Worm (Caenorhabditis elegans): ENCODE measurements around the gene D2007.2.

Gene D2007.2

ce11 chrIII:8148751-8149150, at the start of gene D2007.2:
TSS of gene D2007.2 (plus strand) at chrIII:8148963.
- no peak for TF ChIP-seq med-1 (GFP tag; optimal IDR thresholded peaks at IDR 0.05; ENCODE audit: insufficient read depth)
- TF ChIP-seq ref-1 (GFP tag; conservative IDR thresholded peaks at IDR 0.05): no peak
- no peak for TF ChIP-seq ztf-23 (GFP tag; IDR thresholded peaks at IDR 0.05)
- no peak for TF ChIP-seq tab-1 (GFP tag; IDR thresholded peaks at IDR 0.05)
- TF ChIP-seq flt-1 (GFP tag; IDR thresholded peaks at IDR 0.05): no peak
- no peak for TF ChIP-seq klf-2 (GFP tag; conservative IDR thresholded peaks at IDR 0.05)
- TF ChIP-seq cog-1 (tag; optimal IDR thresholded peaks at IDR 0.05): no peak

ce11 chrIII:8099022-8099421, 49.7 kb upstream of the D2007.2 start, which contains the start of gene K06H7.1:
TSS of gene K06H7.1 (plus strand) at chrIII:8099322.
- TF ChIP-seq tab-1 (GFP tag; IDR thresholded peaks at IDR 0.05) (no peak), flt-1 (GFP tag; IDR thresholded peaks at IDR 0.05) (no peak), ztf-23 (GFP tag; IDR thresholded peaks at IDR 0.05) (no peak), med-1 (GFP tag; optimal IDR thresholded peaks at IDR 0.05; ENCODE audit: insufficient read depth) (no peak), ref-1 (GFP tag; conservative IDR thresholded peaks at IDR 0.05) (no peak), klf-2 (GFP tag; conservative IDR thresholded peaks at IDR 0.05) (no peak), cog-1 (tag; optimal IDR thresholded peaks at IDR 0.05) (no peak), ztf-29 (GFP tag; IDR thresholded peaks at IDR 0.05) (no peak), T22C8.4 (GFP tag; IDR thresholded peaks at IDR 0.05) (no peak)

- no peak for TF ChIP-seq ztf-29 (GFP tag; IDR thresholded peaks at IDR 0.05)
- no peak for TF ChIP-seq med-1 (GFP tag; optimal IDR thresholded peaks at IDR 0.05; ENCODE audit: insufficient read depth)
- no peak for TF ChIP-seq tab-1 (GFP tag; IDR thresholded peaks at IDR 0.05)
These were observed 47.8 kb upstream of the D2007.2 start, which contains the start of gene plk-1 for ce11 chrIII:8100960-8101359. TSS of gene plk-1 (plus strand) at chrIII:8101348.

ce11 chrIII:8105771-8106170, 43.0 kb upstream of the D2007.2 start:
- TF ChIP-seq med-1 (GFP tag; optimal IDR thresholded peaks at IDR 0.05; ENCODE audit: insufficient read depth) (no peak), ztf-23 (GFP tag; IDR thresholded peaks at IDR 0.05) (no peak), T22C8.4 (GFP tag; IDR thresholded peaks at IDR 0.05) (no peak), flt-1 (GFP tag; IDR thresholded peaks at IDR 0.05) (no peak), cog-1 (tag; optimal IDR thresholded peaks at IDR 0.05) (no peak), ref-1 (GFP tag; conservative IDR thresholded peaks at IDR 0.05) (no peak), klf-2 (GFP tag; conservative IDR thresholded peaks at IDR 0.05) (no peak), ztf-29 (GFP tag; IDR thresholded peaks at IDR 0.05) (no peak), tab-1 (GFP tag; IDR thresholded peaks at IDR 0.05) (no peak)

ce11 chrIII:8106476-8106875, 42.3 kb upstream of the D2007.2 start:
- TF ChIP-seq tab-1 (GFP tag; IDR thresholded peaks at IDR 0.05) (peak; percentile 89), ztf-23 (GFP tag; IDR thresholded peaks at IDR 0.05) (peak; percentile 89), ref-1 (GFP tag; conservative IDR thresholded peaks at IDR 0.05) (peak; percentile 73), ztf-29 (GFP tag; IDR thresholded peaks at IDR 0.05) (peak; percentile 86), med-1 (GFP tag; optimal IDR thresholded peaks at IDR 0.05; ENCODE audit: insufficient read depth) (peak; percentile 37), cog-1 (tag; optimal IDR thresholded peaks at IDR 0.05) (peak; percentile 45), flt-1 (GFP tag; IDR thresholded peaks at IDR 0.05) (peak; percentile 92), klf-2 (GFP tag; conservative IDR thresholded peaks at IDR 0.05) (peak; percentile 78), T22C8.4 (GFP tag; IDR thresholded peaks at IDR 0.05) (peak; percentile 83)

- TF ChIP-seq klf-2 (GFP tag; conservative IDR thresholded peaks at IDR 0.05): no peak
- no peak for TF ChIP-seq flt-1 (GFP tag; IDR thresholded peaks at IDR 0.05)
- TF ChIP-seq tab-1 (GFP tag; IDR thresholded peaks at IDR 0.05): no peak
- no peak for TF ChIP-seq cog-1 (tag; optimal IDR thresholded peaks at IDR 0.05)
- TF ChIP-seq med-1 (GFP tag; optimal IDR thresholded peaks at IDR 0.05; ENCODE audit: insufficient read depth): no peak
- no peak for TF ChIP-seq ztf-23 (GFP tag; IDR thresholded peaks at IDR 0.05)
- no peak for TF ChIP-seq ztf-29 (GFP tag; IDR thresholded peaks at IDR 0.05)
These were observed 40.3 kb upstream of the D2007.2 start, which contains the start of gene C14B9.3 for ce11 chrIII:8108490-8108889. TSS of gene C14B9.3 (plus strand) at chrIII:8108790.

ce11 chrIII:8109459-8110057, 39.2 kb upstream of the D2007.2 start:
- TF ChIP-seq cog-1 (tag; optimal IDR thresholded peaks at IDR 0.05): peak; percentile 86
- peak; percentile 77 for TF ChIP-seq ztf-29 (GFP tag; IDR thresholded peaks at IDR 0.05)
- TF ChIP-seq ztf-23 (GFP tag; IDR thresholded peaks at IDR 0.05): peak; percentile 91
- TF ChIP-seq T22C8.4 (GFP tag; IDR thresholded peaks at IDR 0.05): peak; percentile 83
- peak; percentile 83 for TF ChIP-seq ref-1 (GFP tag; conservative IDR thresholded peaks at IDR 0.05)
- peak; percentile 94 for TF ChIP-seq flt-1 (GFP tag; IDR thresholded peaks at IDR 0.05)
- TF ChIP-seq klf-2 (GFP tag; conservative IDR thresholded peaks at IDR 0.05): peak; percentile 75; the same call in 1 of the 2 replicates
- TF ChIP-seq tab-1 (GFP tag; IDR thresholded peaks at IDR 0.05): peak; percentile 89
- peak; percentile 44 for TF ChIP-seq med-1 (GFP tag; optimal IDR thresholded peaks at IDR 0.05; ENCODE audit: insufficient read depth)

ce11 chrIII:8111347-8111746, 37.4 kb upstream of the D2007.2 start:
- no peak for TF ChIP-seq T22C8.4 (GFP tag; IDR thresholded peaks at IDR 0.05)
- no peak for TF ChIP-seq ref-1 (GFP tag; conservative IDR thresholded peaks at IDR 0.05)
- TF ChIP-seq cog-1 (tag; optimal IDR thresholded peaks at IDR 0.05): no peak
- TF ChIP-seq med-1 (GFP tag; optimal IDR thresholded peaks at IDR 0.05; ENCODE audit: insufficient read depth): no peak
- no peak for TF ChIP-seq ztf-29 (GFP tag; IDR thresholded peaks at IDR 0.05)
- TF ChIP-seq tab-1 (GFP tag; IDR thresholded peaks at IDR 0.05): no peak
- no peak for TF ChIP-seq klf-2 (GFP tag; conservative IDR thresholded peaks at IDR 0.05)
- no peak for TF ChIP-seq flt-1 (GFP tag; IDR thresholded peaks at IDR 0.05)
- TF ChIP-seq ztf-23 (GFP tag; IDR thresholded peaks at IDR 0.05): no peak

- no peak for TF ChIP-seq T22C8.4 (GFP tag; IDR thresholded peaks at IDR 0.05)
- no peak for TF ChIP-seq cog-1 (tag; optimal IDR thresholded peaks at IDR 0.05)
- no peak for TF ChIP-seq ztf-23 (GFP tag; IDR thresholded peaks at IDR 0.05)
- TF ChIP-seq flt-1 (GFP tag; IDR thresholded peaks at IDR 0.05): no peak
- no peak for TF ChIP-seq ref-1 (GFP tag; conservative IDR thresholded peaks at IDR 0.05)
- TF ChIP-seq klf-2 (GFP tag; conservative IDR thresholded peaks at IDR 0.05): no peak
- TF ChIP-seq med-1 (GFP tag; optimal IDR thresholded peaks at IDR 0.05; ENCODE audit: insufficient read depth): no peak
- no peak for TF ChIP-seq ztf-29 (GFP tag; IDR thresholded peaks at IDR 0.05)
- TF ChIP-seq tab-1 (GFP tag; IDR thresholded peaks at IDR 0.05): no peak
These were observed 32.9 kb upstream of the D2007.2 start for ce11 chrIII:8115877-8116276.
